Worm (Caenorhabditis elegans) whole organism, mixed stage, embryonic: ENCODE measurements around the gene B0034.4.

Experiments used
- ces-1 ChIP-seq: fragments of 150-350 bp; optimal IDR thresholded peaks from 2 replicates; lab custom pipeline; 2014; ENCODE audit warnings: missing biosample characterization, missing genetic modification reagents, missing genetic modification characterization
- lin-13 ChIP-seq: fragments of 150-350 bp; optimal IDR thresholded peaks from 2 replicates; lab custom pipeline; 2014; ENCODE audit warnings: missing biosample characterization, missing genetic modification characterization
- mab-5 ChIP-seq: fragments of 150-350 bp; optimal IDR thresholded peaks from 2 replicates; lab custom pipeline; 2014; ENCODE audit warnings: missing biosample characterization, missing genetic modification characterization
- nhr-237 ChIP-seq: fragments of 150-350 bp; optimal IDR thresholded peaks from 2 replicates; lab custom pipeline; 2014; ENCODE audit warnings: missing biosample characterization, missing genetic modification characterization
- nhr-76 ChIP-seq: sonication (generic microtip); optimal IDR thresholded peaks from 2 replicates; lab custom pipeline; 2017; ENCODE audit warnings: missing biosample characterization, missing genetic modification characterization
- unc-39 ChIP-seq: fragments of 150-350 bp; optimal IDR thresholded peaks from 2 replicates; lab custom pipeline; 2014; ENCODE audit warnings: missing biosample characterization, missing genetic modification characterization

The B0034.4 gene

DNA sequence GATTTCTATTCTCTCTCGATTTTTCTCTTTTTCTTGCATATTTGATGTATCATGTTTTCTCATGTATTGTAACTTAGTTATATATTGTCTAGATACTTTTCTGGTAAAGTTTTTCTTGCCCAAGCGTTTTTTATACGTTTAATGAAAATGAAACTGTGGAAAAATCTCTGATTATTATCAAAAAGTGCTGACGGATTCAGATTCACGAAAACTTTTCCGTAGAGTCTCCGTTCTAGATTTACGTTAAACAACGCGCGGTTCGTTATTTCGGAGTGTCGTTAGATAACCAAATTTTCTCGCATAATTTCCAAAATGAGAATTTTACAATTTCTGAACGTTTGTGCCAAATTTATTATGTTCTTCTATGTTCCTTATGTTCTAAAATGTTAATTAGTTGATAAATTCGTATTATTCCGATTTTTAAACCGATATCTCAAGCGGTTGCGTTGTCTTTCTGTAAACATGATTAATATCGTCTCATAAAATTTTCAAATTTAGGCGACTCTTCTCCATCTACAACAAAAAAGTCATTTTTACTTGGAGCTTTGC, 51.1 kb downstream of the B0034.4 start, which contains the start of gene ptp-2:
Gene ptp-2 (plus strand): TSS at position 499 of the 549 bp plus-strand sequence.
- TF ChIP-seq unc-39 (tag; lab: Kevin White, UChicago) (no peak), lin-13 (tag; lab: Kevin White, UChicago) (no peak), ces-1 (GFP tag; lab: Kevin White, UChicago) (peak; percentile 91), nhr-76 (tag; lab: Kevin White, UChicago) (no peak), mab-5 (tag; lab: Kevin White, UChicago) (no peak), nhr-237 (tag; lab: Kevin White, UChicago) (peak; percentile 13)
